Worm (Caenorhabditis elegans) whole organism, early embryonic: Measurements from ENCODE around the gene oac-5.

Source experiments
- B0310.2 ChIP-seq: sonication (generic microtip); optimal IDR thresholded peaks from 2 replicates; lab custom pipeline; 2016; ENCODE audit warnings: mild to moderate bottlenecking, missing genetic modification characterization, missing compliant biosample characterization
- aly-1 ChIP-seq: sonication (generic microtip); optimal IDR thresholded peaks from 2 replicates; lab custom pipeline; 2016; ENCODE audit warnings: missing genetic modification characterization, missing compliant biosample characterization
- ama-1 ChIP-seq: fragments of 150-350 bp; optimal IDR thresholded peaks from 2 replicates; lab custom pipeline; 2014

ce11 chrV:16342258-16342618, 49.7 kb downstream of the oac-5 start, which contains the start of gene nhr-193:
- TF ChIP-seq ama-1 (lab: Kevin White, UChicago) (no peak), B0310.2 (tag; lab: Kevin White, UChicago) (no peak), aly-1 (no peak)
